Fruit fly (Drosophila melanogaster): ENCODE data around the gene CG14907.

DNA sequence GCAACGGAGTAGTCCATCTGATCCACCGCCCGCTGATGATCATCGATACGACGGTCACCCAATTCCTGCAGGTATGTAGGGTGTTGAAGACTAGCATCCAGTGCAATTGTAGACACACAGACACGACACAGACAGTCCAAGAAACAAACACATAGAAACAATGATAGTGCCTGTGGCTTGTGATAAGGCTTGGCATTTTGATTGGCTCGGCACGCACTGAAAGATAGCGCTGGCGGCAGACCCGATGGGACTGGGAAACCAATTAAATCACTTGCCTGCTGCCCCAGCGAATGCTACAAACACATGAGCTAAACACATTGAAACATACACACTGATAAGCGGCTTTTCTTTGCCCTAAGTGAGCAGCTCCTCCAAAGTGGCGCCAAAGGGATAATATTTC lies 19.4 kb downstream of the CG14907 start:
- TF ChIP-seq dmrt93B (GFP tag; optimal IDR thresholded peaks at IDR 0.05): no peak
- no peak for TF ChIP-seq Abd-B (GFP tag; optimal IDR thresholded peaks at IDR 0.05)
